Fruit fly (Drosophila melanogaster) whole organism, pupa: ENCODE results near the gene prg.

ENCODE experiments used
- CG10348 ChIP-seq: fragments of 200-800 bp; sonication (Bioruptor generic); IDR thresholded peaks from 2 replicates; pipeline ENCODE4 v1.3.6; 2022; ENCODE audit warnings: missing biosample characterization, missing genetic modification characterization
- CG12605 ChIP-seq: fragments of 200-800 bp; sonication (Bioruptor generic); IDR thresholded peaks from 2 replicates; pipeline ENCODE4 v1.3.6; 2022; ENCODE audit warnings: missing biosample characterization, missing genetic modification characterization
- CG13204 ChIP-seq: fragments of 200-800 bp; sonication (Bioruptor generic); optimal IDR thresholded peaks from 2 replicates; lab custom pipeline; 2018; ENCODE audit warnings: missing biosample characterization, mild to moderate bottlenecking, missing genetic modification characterization, moderate library complexity
- CG14655 ChIP-seq: fragments of 200-800 bp; sonication (Bioruptor generic); optimal IDR thresholded peaks from 3 replicates; lab custom pipeline; 2017; ENCODE audit warnings: mild to moderate bottlenecking, missing biosample characterization, missing genetic modification reagents, missing genetic modification characterization
- CG15710 ChIP-seq: fragments of 200-800 bp; sonication (Bioruptor generic); optimal IDR thresholded peaks from 2 replicates; lab custom pipeline; 2018; ENCODE audit warnings: missing biosample characterization, mild to moderate bottlenecking, missing genetic modification characterization, moderate library complexity
- CG17806 ChIP-seq: fragments of 200-800 bp; sonication (Bioruptor generic); optimal IDR thresholded peaks from 2 replicates; lab custom pipeline; 2018; ENCODE audit warnings: missing biosample characterization, mild to moderate bottlenecking, missing genetic modification characterization, moderate library complexity
- CG32121 ChIP-seq: fragments of 200-800 bp; sonication (Bioruptor generic); IDR thresholded peaks from 2 replicates; pipeline ENCODE4 v1.3.6; 2022; ENCODE audit warnings: missing biosample characterization, missing genetic modification characterization
- CG34367 ChIP-seq: fragments of 200-800 bp; sonication (Bioruptor generic); optimal IDR thresholded peaks from 2 replicates; lab custom pipeline; 2018; ENCODE audit warnings: missing biosample characterization, mild to moderate bottlenecking, missing genetic modification characterization
- CG4496 ChIP-seq: fragments of 200-800 bp; sonication (Bioruptor generic); IDR thresholded peaks from 3 replicates; pipeline ENCODE4 v1.3.6; 2022; ENCODE audit warnings: missing biosample characterization, missing genetic modification characterization
- CG8159 ChIP-seq: fragments of 200-800 bp; sonication (Bioruptor generic); optimal IDR thresholded peaks from 3 replicates; lab custom pipeline; 2018; ENCODE audit warnings: missing biosample characterization, mild to moderate bottlenecking, missing genetic modification characterization, moderate library complexity
- CG8301 ChIP-seq: fragments of 200-800 bp; sonication (Bioruptor generic); optimal IDR thresholded peaks from 2 replicates; lab custom pipeline; 2018; ENCODE audit warnings: missing biosample characterization, mild to moderate bottlenecking, missing genetic modification characterization
- CG9948 ChIP-seq: fragments of 200-800 bp; sonication (Bioruptor generic); optimal IDR thresholded peaks from 2 replicates; lab custom pipeline; 2018; ENCODE audit warnings: missing biosample characterization, mild to moderate bottlenecking, missing genetic modification characterization, moderate library complexity
- D1 ChIP-seq: fragments of 200-800 bp; sonication (Bioruptor generic); optimal IDR thresholded peaks from 2 replicates; lab custom pipeline; 2018; ENCODE audit warnings: missing biosample characterization, mild to moderate bottlenecking, missing genetic modification characterization, moderate library complexity
- EcR ChIP-seq: fragments of 200-800 bp; sonication (Bioruptor generic); optimal IDR thresholded peaks from 3 replicates; lab custom pipeline; 2019; ENCODE audit warnings: missing biosample characterization, missing genetic modification characterization, mild to moderate bottlenecking, moderate library complexity, missing genetic modification reagents
- Ets98B ChIP-seq: fragments of 200-800 bp; sonication (Bioruptor generic); IDR thresholded peaks from 2 replicates; pipeline ENCODE4 v1.3.6; 2022; ENCODE audit warnings: missing biosample characterization, missing genetic modification characterization
- Pif1A ChIP-seq: fragments of 200-800 bp; sonication (Bioruptor generic); optimal IDR thresholded peaks from 3 replicates; lab custom pipeline; 2016; ENCODE audit warnings: missing biosample characterization, missing genetic modification characterization
- Pif1B ChIP-seq: fragments of 200-800 bp; sonication (Bioruptor generic); optimal IDR thresholded peaks from 3 replicates; lab custom pipeline; 2016; ENCODE audit warnings: missing biosample characterization, missing genetic modification characterization
- Snoo ChIP-seq: fragments of 200-800 bp; sonication (Bioruptor generic); optimal IDR thresholded peaks from 3 replicates; lab custom pipeline; 2017; ENCODE audit warnings: missing biosample characterization, mild to moderate bottlenecking, missing genetic modification characterization, inconsistent platforms
- fd96Ca ChIP-seq: fragments of 200-800 bp; sonication (Bioruptor generic); IDR thresholded peaks from 3 replicates; pipeline ENCODE4 v1.3.6; 2022; ENCODE audit warnings: missing biosample characterization, missing genetic modification characterization
- gl ChIP-seq: fragments of 200-800 bp; sonication (Bioruptor generic); optimal IDR thresholded peaks from 2 replicates; lab custom pipeline; 2018; ENCODE audit warnings: missing biosample characterization, mild to moderate bottlenecking, missing genetic modification characterization
- rn ChIP-seq: fragments of 200-800 bp; sonication (Bioruptor generic); IDR thresholded peaks from 2 replicates; pipeline ENCODE4 v1.3.6; 2022; ENCODE audit warnings: missing biosample characterization, missing genetic modification characterization

prg gene

DNA sequence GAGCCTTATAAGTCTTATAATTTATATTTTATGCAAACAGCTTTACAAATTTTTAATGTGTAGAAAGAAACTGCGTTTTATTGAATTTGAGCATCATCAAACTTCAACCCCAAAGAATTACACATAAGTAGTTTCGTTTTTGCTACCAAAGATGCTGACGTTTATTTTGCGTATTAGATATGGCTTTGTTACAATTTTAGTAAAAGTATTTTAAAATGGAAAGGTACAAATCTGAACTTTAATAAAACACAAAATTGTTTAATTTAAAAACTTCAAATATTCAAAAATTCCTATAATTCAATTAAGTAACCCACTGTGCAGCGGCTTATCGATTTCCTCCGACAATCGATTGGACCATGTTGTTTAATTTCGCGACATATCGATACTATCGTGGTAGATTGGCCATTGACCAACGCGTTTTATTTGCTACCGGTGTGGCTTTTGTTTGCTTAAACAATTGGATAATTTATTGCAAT lies at the start of gene prg:
TSS of gene prg (plus strand) at position 382 of the 476 bp plus-strand sequence.
- TF ChIP-seq CG10348 (GFP tag; lab: Robert Waterston, UW) (no peak), EcR (GFP tag; lab: Kevin White, UChicago) (peak; percentile 58), Snoo (tag; lab: Kevin White, UChicago) (peak; percentile 49), fd96Ca (no peak), CG14655 (GFP tag; lab: Kevin White, UChicago) (peak; percentile 55), CG34367 (peak; percentile 30), CG32121 (GFP tag; lab: Robert Waterston, UW) (peak; percentile 56; the same call in 1 of the 2 replicates), gl (no peak), D1 (tag; lab: Kevin White, UChicago) (peak; percentile 39), Pif1B (peak; percentile 45), CG4496 (peak; percentile 70), CG8301 (tag; lab: Kevin White, UChicago) (peak; percentile 58), CG8159 (tag; lab: Kevin White, UChicago) (peak; percentile 61), CG13204 (GFP tag; lab: Kevin White, UChicago) (no peak), Pif1A (peak; percentile 78), CG9948 (peak; percentile 5), CG15710 (tag; lab: Kevin White, UChicago) (peak; percentile 50), CG12605 (peak; percentile 53), Ets98B (GFP tag; lab: Robert Waterston, UW) (peak; percentile 37), CG17806 (tag; lab: Kevin White, UChicago) (peak; percentile 44), rn (no peak)

DNA sequence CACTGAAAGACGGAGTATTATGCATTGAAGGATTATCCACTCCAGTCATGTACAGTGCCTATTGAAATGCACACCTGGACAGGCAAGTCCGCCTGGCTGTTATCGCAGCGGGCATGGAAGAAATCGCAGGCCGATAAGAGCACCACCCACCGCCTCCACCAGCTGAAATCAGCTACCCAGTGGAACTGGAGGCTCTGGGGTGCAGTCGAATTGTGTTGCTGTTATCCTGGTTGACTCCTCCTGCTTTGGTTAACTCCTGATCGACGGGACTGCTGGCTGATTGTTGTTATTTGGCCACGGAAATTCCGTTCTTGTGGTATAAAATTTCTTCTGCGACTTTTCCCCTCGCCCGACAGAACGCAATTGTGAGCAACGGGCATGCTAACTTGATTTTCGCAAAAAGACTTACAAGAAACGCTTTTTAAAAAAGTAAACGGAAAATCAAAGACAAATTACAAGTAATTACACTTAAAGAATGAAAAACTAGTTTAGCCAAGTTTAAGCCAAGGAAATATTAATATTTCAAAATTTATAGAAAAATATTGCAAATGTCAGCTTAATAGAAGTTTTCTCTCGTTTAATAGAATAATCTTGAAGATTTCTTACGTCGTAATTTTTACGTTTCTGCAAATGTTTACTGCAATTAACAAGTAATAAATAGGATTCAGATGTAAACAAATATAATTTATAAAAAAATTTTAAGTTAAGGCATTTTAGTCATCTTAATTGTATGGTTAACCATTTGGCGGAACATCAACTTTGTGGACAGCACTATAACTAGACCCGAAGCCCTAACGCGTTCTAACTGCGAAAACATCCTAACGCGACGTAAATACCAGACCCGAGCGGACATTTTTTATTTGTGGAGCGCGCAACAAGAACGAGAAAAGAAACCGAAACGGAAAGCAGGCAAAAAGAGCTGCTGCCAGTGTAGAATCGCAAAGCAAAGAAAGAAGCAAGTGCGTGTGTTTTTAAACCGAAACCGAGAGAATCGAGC lies 49.1 kb upstream of the prg start, which contains the start of the genes CG13398 and Akap200:
TSS of gene CG13398 (minus strand) at position 370 of the 997 bp plus-strand sequence.
TSS of gene Akap200 (plus strand) at position 804 of the 997 bp plus-strand sequence.
- TF ChIP-seq Pif1A: no peak
- TF ChIP-seq CG9948: peak; percentile 28
- no peak for TF ChIP-seq CG14655 (GFP tag; lab: Kevin White, UChicago)
- no peak for TF ChIP-seq EcR (GFP tag; lab: Kevin White, UChicago)
- peak; percentile 35 for TF ChIP-seq Ets98B (GFP tag; lab: Robert Waterston, UW)
- no peak for TF ChIP-seq rn
- no peak for TF ChIP-seq CG13204 (GFP tag; lab: Kevin White, UChicago)
- peak; percentile 39 for TF ChIP-seq D1 (tag; lab: Kevin White, UChicago)
- TF ChIP-seq CG17806 (tag; lab: Kevin White, UChicago): no peak
- 0 out of 3 replicates have a peak, but pooled peaks have one; percentile 15 for TF ChIP-seq CG4496
- TF ChIP-seq CG32121 (GFP tag; lab: Robert Waterston, UW): peak; percentile 44; the same call in 1 of the 2 replicates
- no peak for TF ChIP-seq CG12605
- TF ChIP-seq CG8301 (tag; lab: Kevin White, UChicago): no peak
- TF ChIP-seq Snoo (tag; lab: Kevin White, UChicago): no peak
- no peak for TF ChIP-seq CG10348 (GFP tag; lab: Robert Waterston, UW)
- peak; percentile 57 for TF ChIP-seq CG8159 (tag; lab: Kevin White, UChicago)
- TF ChIP-seq CG34367: no peak
- TF ChIP-seq Pif1B: peak; percentile 44
- TF ChIP-seq CG15710 (tag; lab: Kevin White, UChicago): peak; percentile 28
- peak; percentile 25; the same call in 1 of the 3 replicates for TF ChIP-seq fd96Ca
- TF ChIP-seq gl: no peak

DNA sequence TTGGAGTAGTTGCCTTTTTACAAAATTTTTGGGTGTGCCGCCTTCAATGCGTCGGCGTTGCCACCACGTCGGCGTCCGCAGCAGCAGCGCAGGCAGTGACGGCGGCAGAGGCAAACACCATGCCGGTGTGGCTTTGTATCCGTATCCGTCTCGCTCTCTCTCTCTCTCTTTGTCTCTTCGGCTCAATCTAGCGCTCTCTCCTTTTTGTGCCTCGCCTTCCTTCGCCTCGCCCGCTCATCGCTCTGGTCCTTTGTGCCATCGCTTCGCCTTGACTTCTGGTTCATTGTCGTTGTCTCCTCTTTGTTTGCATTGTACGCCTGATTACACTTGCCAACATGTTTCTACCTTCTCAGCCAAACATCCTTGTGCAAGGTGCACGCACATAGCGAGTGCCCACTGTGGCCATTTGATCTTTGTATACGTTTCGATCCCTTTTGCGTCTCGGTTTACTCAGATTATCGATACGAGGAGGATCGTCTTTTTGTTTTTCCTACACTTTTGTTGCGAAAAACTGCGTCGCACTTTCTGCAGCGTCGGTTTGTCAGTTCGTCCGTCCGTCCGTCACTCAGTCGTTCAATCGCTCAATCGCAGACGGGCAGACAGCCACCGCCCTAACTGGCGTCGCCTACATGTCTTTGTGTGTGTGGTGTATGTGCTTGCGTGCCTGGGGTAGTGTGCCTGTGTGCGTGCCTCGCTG lies 47.8 kb upstream of the prg start:
- TF ChIP-seq CG9948 (peak; percentile 65), EcR (GFP tag; lab: Kevin White, UChicago) (peak; percentile 97), CG13204 (GFP tag; lab: Kevin White, UChicago) (peak; percentile 66), CG12605 (peak; percentile 35; the same call in 1 of the 2 replicates), CG10348 (GFP tag; lab: Robert Waterston, UW) (no peak), Snoo (tag; lab: Kevin White, UChicago) (peak; percentile 69), gl (peak; percentile 61), rn (no peak), CG15710 (tag; lab: Kevin White, UChicago) (peak; percentile 60), Pif1B (peak; percentile 68), CG32121 (GFP tag; lab: Robert Waterston, UW) (peak; percentile 19; the same call in 1 of the 2 replicates), CG17806 (tag; lab: Kevin White, UChicago) (peak; percentile 65), CG14655 (GFP tag; lab: Kevin White, UChicago) (peak; percentile 72), Pif1A (peak; percentile 82), CG34367 (peak; percentile 61), D1 (tag; lab: Kevin White, UChicago) (peak; percentile 0), fd96Ca (0 out of 3 replicates have a peak, but pooled peaks have one; percentile 62), CG8301 (tag; lab: Kevin White, UChicago) (peak; percentile 59), CG8159 (tag; lab: Kevin White, UChicago) (peak; percentile 69), Ets98B (GFP tag; lab: Robert Waterston, UW) (peak; percentile 30; the same call in 1 of the 2 replicates), CG4496 (peak; percentile 65)

dm6 chr2L:8417562-8417961 lies 46.7 kb upstream of the prg start:
- no peak for TF ChIP-seq gl
- TF ChIP-seq CG17806 (tag; lab: Kevin White, UChicago): no peak
- no peak for TF ChIP-seq CG15710 (tag; lab: Kevin White, UChicago)
- no peak for TF ChIP-seq CG12605
- TF ChIP-seq Snoo (tag; lab: Kevin White, UChicago): no peak
- TF ChIP-seq, all 21 proteins: peak for 0
